Fruit fly (Drosophila melanogaster) whole organism, pupa: ENCODE results near the gene CG11920.

Experiments
- CG12605 ChIP-seq: fragments of 200-800 bp; sonication (Bioruptor generic); IDR thresholded peaks from 2 replicates; pipeline ENCODE4 v1.3.6; 2022; ENCODE audit warnings: missing biosample characterization, missing genetic modification characterization
- CG13204 ChIP-seq: fragments of 200-800 bp; sonication (Bioruptor generic); optimal IDR thresholded peaks from 2 replicates; lab custom pipeline; 2018; ENCODE audit warnings: missing biosample characterization, mild to moderate bottlenecking, missing genetic modification characterization, moderate library complexity
- CG14655 ChIP-seq: fragments of 200-800 bp; sonication (Bioruptor generic); optimal IDR thresholded peaks from 3 replicates; lab custom pipeline; 2017; ENCODE audit warnings: mild to moderate bottlenecking, missing biosample characterization, missing genetic modification reagents, missing genetic modification characterization
- CG15710 ChIP-seq: fragments of 200-800 bp; sonication (Bioruptor generic); optimal IDR thresholded peaks from 2 replicates; lab custom pipeline; 2018; ENCODE audit warnings: missing biosample characterization, mild to moderate bottlenecking, missing genetic modification characterization, moderate library complexity
- CG17806 ChIP-seq: fragments of 200-800 bp; sonication (Bioruptor generic); optimal IDR thresholded peaks from 2 replicates; lab custom pipeline; 2018; ENCODE audit warnings: missing biosample characterization, mild to moderate bottlenecking, missing genetic modification characterization, moderate library complexity
- CG34367 ChIP-seq: fragments of 200-800 bp; sonication (Bioruptor generic); optimal IDR thresholded peaks from 2 replicates; lab custom pipeline; 2018; ENCODE audit warnings: missing biosample characterization, mild to moderate bottlenecking, missing genetic modification characterization
- CG8159 ChIP-seq: fragments of 200-800 bp; sonication (Bioruptor generic); optimal IDR thresholded peaks from 3 replicates; lab custom pipeline; 2018; ENCODE audit warnings: missing biosample characterization, mild to moderate bottlenecking, missing genetic modification characterization, moderate library complexity
- Ets98B ChIP-seq: fragments of 200-800 bp; sonication (Bioruptor generic); IDR thresholded peaks from 2 replicates; pipeline ENCODE4 v1.3.6; 2022; ENCODE audit warnings: missing biosample characterization, missing genetic modification characterization
- Pif1A ChIP-seq: fragments of 200-800 bp; sonication (Bioruptor generic); optimal IDR thresholded peaks from 3 replicates; lab custom pipeline; 2016; ENCODE audit warnings: missing biosample characterization, missing genetic modification characterization

DNA sequence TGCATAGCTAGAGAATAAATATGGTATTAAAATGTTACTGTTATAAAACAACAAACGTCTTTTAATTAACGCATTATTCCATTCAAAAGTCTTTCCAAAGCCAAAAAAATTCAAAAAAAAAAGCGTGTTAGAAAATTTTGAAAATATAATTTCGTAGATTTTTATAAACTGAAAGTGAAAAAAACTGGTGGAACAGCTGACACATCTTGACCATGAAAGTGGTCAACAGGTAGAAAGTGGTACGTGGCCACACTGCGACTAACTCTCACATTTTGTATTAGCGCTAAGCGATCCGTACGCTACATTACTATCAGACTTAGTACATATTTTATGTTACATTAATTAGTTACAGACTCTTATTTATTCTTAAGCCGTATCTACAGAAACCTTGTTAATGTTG lies 3.8 kb upstream of the CG11920 start, which contains the start of gene CG11836:
- TF ChIP-seq CG15710 (tag; lab: Kevin White, UChicago) = no peak
- TF ChIP-seq CG8159 (tag; lab: Kevin White, UChicago) = no peak
- TF ChIP-seq Pif1A (GFP tag; lab: Kevin White, UChicago) = no peak
- TF ChIP-seq CG17806 = no peak
- no peak for TF ChIP-seq CG12605 (GFP tag; lab: Robert Waterston, UW)
- TF ChIP-seq CG34367 (tag; lab: Kevin White, UChicago) = no peak
- TF ChIP-seq Ets98B = no peak
- TF ChIP-seq CG13204 (GFP tag; lab: Kevin White, UChicago) = no peak
- no peak for TF ChIP-seq CG14655 (GFP tag; lab: Kevin White, UChicago)
